Fruit fly (Drosophila melanogaster): Measurements from ENCODE around the gene KrT95D.

- TF ChIP-seq CG32264 (GFP tag; optimal IDR thresholded peaks at IDR 0.05), result no peak
- TF ChIP-seq Myc (optimal IDR thresholded peaks at IDR 0.05), result no peak
- TF ChIP-seq HLH106 (tag; optimal IDR thresholded peaks at IDR 0.05), result no peak
- TF ChIP-seq dsf (GFP tag; optimal IDR thresholded peaks at IDR 0.05; ENCODE audit: borderline replicate concordance), result no peak
- no peak for TF ChIP-seq pan (optimal IDR thresholded peaks at IDR 0.05)
- TF ChIP-seq Vsx2 (GFP tag; optimal IDR thresholded peaks at IDR 0.05; ENCODE audit: partially characterized antibody), result no peak
- no peak for TF ChIP-seq h (GFP tag; optimal IDR thresholded peaks at IDR 0.05)
Observed at dm6 chr3R:24026503-24026902, 5.1 kb downstream of the KrT95D start.

Measured in whole organism, wandering third instar larva.